Worm (Caenorhabditis elegans): Measurements from ENCODE around the gene gtf-2H2C.

DNA sequence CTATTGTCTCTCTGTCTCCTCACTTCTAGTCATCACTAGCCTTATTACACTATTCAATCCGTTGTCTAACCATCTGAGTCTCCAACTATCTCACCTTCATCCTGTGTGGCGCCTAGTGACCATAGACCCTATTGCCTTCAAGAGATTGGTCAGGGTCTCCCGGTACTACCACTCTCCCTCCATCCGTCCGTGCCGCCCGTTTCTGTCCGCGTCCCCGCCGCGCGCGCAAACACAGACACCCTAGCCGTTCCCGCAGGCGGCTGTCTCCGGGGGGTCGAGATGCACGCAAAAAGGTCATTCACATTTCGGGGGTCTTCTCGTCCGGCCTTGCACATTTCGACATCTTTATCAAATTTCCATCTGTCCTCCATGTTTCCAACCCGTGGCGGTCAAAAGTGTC is 4.0 kb upstream of the gtf-2H2C start:
- TF ChIP-seq him-1 (tag; optimal IDR thresholded peaks at IDR 0.05) (no peak), dao-5 (tag; optimal IDR thresholded peaks at IDR 0.05) (no peak)

Measured in whole organism, L4/young adult.